Fruit fly (Drosophila melanogaster) whole organism, pupa: ENCODE measurements around the gene Sirt1.

ENCODE experiments used
- CG10348 ChIP-seq: fragments of 200-800 bp; sonication (Bioruptor generic); IDR thresholded peaks from 2 replicates; pipeline ENCODE4 v1.3.6; 2022; ENCODE audit warnings: missing biosample characterization, missing genetic modification characterization
- CG12605 ChIP-seq: fragments of 200-800 bp; sonication (Bioruptor generic); IDR thresholded peaks from 2 replicates; pipeline ENCODE4 v1.3.6; 2022; ENCODE audit warnings: missing biosample characterization, missing genetic modification characterization
- CG13204 ChIP-seq: fragments of 200-800 bp; sonication (Bioruptor generic); optimal IDR thresholded peaks from 2 replicates; lab custom pipeline; 2018; ENCODE audit warnings: missing biosample characterization, mild to moderate bottlenecking, missing genetic modification characterization, moderate library complexity
- CG14655 ChIP-seq: fragments of 200-800 bp; sonication (Bioruptor generic); optimal IDR thresholded peaks from 3 replicates; lab custom pipeline; 2017; ENCODE audit warnings: mild to moderate bottlenecking, missing biosample characterization, missing genetic modification reagents, missing genetic modification characterization
- CG15710 ChIP-seq: fragments of 200-800 bp; sonication (Bioruptor generic); optimal IDR thresholded peaks from 2 replicates; lab custom pipeline; 2018; ENCODE audit warnings: missing biosample characterization, mild to moderate bottlenecking, missing genetic modification characterization, moderate library complexity
- CG17806 ChIP-seq: fragments of 200-800 bp; sonication (Bioruptor generic); optimal IDR thresholded peaks from 2 replicates; lab custom pipeline; 2018; ENCODE audit warnings: missing biosample characterization, mild to moderate bottlenecking, missing genetic modification characterization, moderate library complexity
- CG32121 ChIP-seq: fragments of 200-800 bp; sonication (Bioruptor generic); IDR thresholded peaks from 2 replicates; pipeline ENCODE4 v1.3.6; 2022; ENCODE audit warnings: missing biosample characterization, missing genetic modification characterization
- CG34367 ChIP-seq: fragments of 200-800 bp; sonication (Bioruptor generic); optimal IDR thresholded peaks from 2 replicates; lab custom pipeline; 2018; ENCODE audit warnings: missing biosample characterization, mild to moderate bottlenecking, missing genetic modification characterization
- CG4496 ChIP-seq: fragments of 200-800 bp; sonication (Bioruptor generic); IDR thresholded peaks from 3 replicates; pipeline ENCODE4 v1.3.6; 2022; ENCODE audit warnings: missing biosample characterization, missing genetic modification characterization
- CG8159 ChIP-seq: fragments of 200-800 bp; sonication (Bioruptor generic); optimal IDR thresholded peaks from 3 replicates; lab custom pipeline; 2018; ENCODE audit warnings: missing biosample characterization, mild to moderate bottlenecking, missing genetic modification characterization, moderate library complexity
- CG8301 ChIP-seq: fragments of 200-800 bp; sonication (Bioruptor generic); optimal IDR thresholded peaks from 2 replicates; lab custom pipeline; 2018; ENCODE audit warnings: missing biosample characterization, mild to moderate bottlenecking, missing genetic modification characterization
- CG9948 ChIP-seq: fragments of 200-800 bp; sonication (Bioruptor generic); optimal IDR thresholded peaks from 2 replicates; lab custom pipeline; 2018; ENCODE audit warnings: missing biosample characterization, mild to moderate bottlenecking, missing genetic modification characterization, moderate library complexity
- D1 ChIP-seq: fragments of 200-800 bp; sonication (Bioruptor generic); optimal IDR thresholded peaks from 2 replicates; lab custom pipeline; 2018; ENCODE audit warnings: missing biosample characterization, mild to moderate bottlenecking, missing genetic modification characterization, moderate library complexity
- EcR ChIP-seq: fragments of 200-800 bp; sonication (Bioruptor generic); optimal IDR thresholded peaks from 3 replicates; lab custom pipeline; 2019; ENCODE audit warnings: missing biosample characterization, missing genetic modification characterization, mild to moderate bottlenecking, moderate library complexity, missing genetic modification reagents
- Ets98B ChIP-seq: fragments of 200-800 bp; sonication (Bioruptor generic); IDR thresholded peaks from 2 replicates; pipeline ENCODE4 v1.3.6; 2022; ENCODE audit warnings: missing biosample characterization, missing genetic modification characterization
- Pif1A ChIP-seq: fragments of 200-800 bp; sonication (Bioruptor generic); optimal IDR thresholded peaks from 3 replicates; lab custom pipeline; 2016; ENCODE audit warnings: missing biosample characterization, missing genetic modification characterization
- Pif1B ChIP-seq: fragments of 200-800 bp; sonication (Bioruptor generic); optimal IDR thresholded peaks from 3 replicates; lab custom pipeline; 2016; ENCODE audit warnings: missing biosample characterization, missing genetic modification characterization
- Snoo ChIP-seq: fragments of 200-800 bp; sonication (Bioruptor generic); optimal IDR thresholded peaks from 3 replicates; lab custom pipeline; 2017; ENCODE audit warnings: missing biosample characterization, mild to moderate bottlenecking, missing genetic modification characterization, inconsistent platforms
- fd96Ca ChIP-seq: fragments of 200-800 bp; sonication (Bioruptor generic); IDR thresholded peaks from 3 replicates; pipeline ENCODE4 v1.3.6; 2022; ENCODE audit warnings: missing biosample characterization, missing genetic modification characterization
- gl ChIP-seq: fragments of 200-800 bp; sonication (Bioruptor generic); optimal IDR thresholded peaks from 2 replicates; lab custom pipeline; 2018; ENCODE audit warnings: missing biosample characterization, mild to moderate bottlenecking, missing genetic modification characterization
- rn ChIP-seq: fragments of 200-800 bp; sonication (Bioruptor generic); IDR thresholded peaks from 2 replicates; pipeline ENCODE4 v1.3.6; 2022; ENCODE audit warnings: missing biosample characterization, missing genetic modification characterization

Gene Sirt1

DNA sequence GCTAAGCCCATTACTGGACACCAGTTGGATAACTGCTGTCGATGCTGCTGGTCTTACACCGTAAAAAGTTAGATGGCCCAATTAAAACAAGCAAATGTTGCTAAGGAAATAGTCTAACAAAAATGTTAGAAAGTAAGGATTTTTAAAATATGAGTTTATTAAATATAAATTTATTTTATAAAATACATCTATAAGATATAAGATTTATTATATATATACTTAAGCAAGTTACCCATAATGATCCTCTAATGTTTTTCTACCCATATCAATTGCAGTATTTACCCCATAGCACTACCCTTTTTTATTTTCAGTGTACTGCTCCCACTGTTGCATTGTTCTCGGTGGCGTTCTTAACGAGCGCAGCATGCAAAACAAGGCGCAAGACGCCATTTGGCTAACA is 19.1 kb upstream of the Sirt1 start:
- peak; percentile 56 for TF ChIP-seq D1 (tag; lab: Kevin White, UChicago)
- TF ChIP-seq CG10348 = no peak
- TF ChIP-seq CG32121 (GFP tag; lab: Robert Waterston, UW) = 0 out of 2 replicates have a peak, but pooled peaks have one; percentile 25
- TF ChIP-seq Snoo (tag; lab: Kevin White, UChicago) = peak; percentile 43
- no peak for TF ChIP-seq EcR (GFP tag; lab: Kevin White, UChicago)
- TF ChIP-seq CG8301 (tag; lab: Kevin White, UChicago) = peak; percentile 37
- no peak for TF ChIP-seq CG4496 (GFP tag; lab: Robert Waterston, UW)
- peak; percentile 86 for TF ChIP-seq CG9948
- TF ChIP-seq rn (GFP tag; lab: Robert Waterston, UW) = no peak
- no peak for TF ChIP-seq Pif1B (GFP tag; lab: Kevin White, UChicago)
- TF ChIP-seq CG34367 (tag; lab: Kevin White, UChicago) = peak; percentile 68
- TF ChIP-seq CG13204 = peak; percentile 41
- peak; percentile 81 for TF ChIP-seq CG17806
- no peak for TF ChIP-seq Pif1A (GFP tag; lab: Kevin White, UChicago)
- peak; percentile 75 for TF ChIP-seq CG14655 (GFP tag; lab: Kevin White, UChicago)
- TF ChIP-seq CG12605 = no peak
- no peak for TF ChIP-seq Ets98B
- TF ChIP-seq CG8159 (tag; lab: Kevin White, UChicago) = peak; percentile 89
- TF ChIP-seq fd96Ca (GFP tag; lab: Robert Waterston, UW) = no peak
- TF ChIP-seq gl (tag; lab: Kevin White, UChicago) = peak; percentile 24
- TF ChIP-seq CG15710 = peak; percentile 83
- TF ChIP-seq, all 21 proteins: peak for 12

DNA sequence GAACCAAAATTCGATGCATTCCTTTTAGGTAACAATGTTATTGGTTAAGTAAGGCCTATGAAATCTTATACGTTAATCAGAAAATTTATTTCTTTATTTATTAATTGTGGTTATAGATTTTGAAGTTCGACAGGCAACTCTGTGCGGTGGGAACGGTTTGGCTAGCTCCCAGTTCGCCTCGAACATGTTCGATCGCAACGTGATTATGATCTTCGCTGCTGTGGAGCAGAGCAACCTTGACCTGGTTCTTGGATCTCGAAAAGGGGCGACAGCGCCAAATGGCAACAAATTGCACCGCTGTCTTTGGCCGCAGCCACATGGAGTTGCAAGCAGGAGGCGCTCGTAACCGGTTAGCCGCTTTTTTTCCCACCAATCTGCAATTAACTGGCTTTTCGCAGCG is 11.1 kb upstream of the Sirt1 start:
- TF ChIP-seq EcR (GFP tag; lab: Kevin White, UChicago) (peak; percentile 45), rn (GFP tag; lab: Robert Waterston, UW) (no peak)

DNA sequence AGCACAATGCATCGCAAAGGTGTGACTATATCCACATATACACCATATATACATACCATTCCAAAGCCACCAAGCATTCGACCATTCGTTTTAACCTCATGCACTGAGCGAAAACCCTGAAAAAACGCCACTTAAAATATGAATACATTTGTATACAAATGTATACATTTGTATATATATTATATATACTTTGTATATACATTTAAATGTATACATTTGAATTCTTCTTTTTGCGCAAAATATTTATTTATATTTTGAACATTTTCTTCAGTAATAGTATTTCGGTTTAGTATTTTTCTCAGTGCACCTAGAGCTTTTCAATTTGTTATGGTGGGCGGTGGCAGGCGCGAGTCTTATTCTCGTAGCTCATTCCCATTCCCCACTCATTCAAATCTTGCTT is 9.0 kb upstream of the Sirt1 start:
- TF ChIP-seq EcR (GFP tag; lab: Kevin White, UChicago) (no peak), CG4496 (GFP tag; lab: Robert Waterston, UW) (no peak), fd96Ca (GFP tag; lab: Robert Waterston, UW) (no peak), Pif1B (GFP tag; lab: Kevin White, UChicago) (no peak), CG14655 (GFP tag; lab: Kevin White, UChicago) (peak; percentile 7), CG8159 (tag; lab: Kevin White, UChicago) (peak; percentile 17), CG12605 (no peak), Ets98B (no peak), Pif1A (GFP tag; lab: Kevin White, UChicago) (peak; percentile 53), CG32121 (GFP tag; lab: Robert Waterston, UW) (no peak), CG15710 (no peak), CG9948 (peak; percentile 50), CG17806 (peak; percentile 18), Snoo (tag; lab: Kevin White, UChicago) (no peak), CG8301 (tag; lab: Kevin White, UChicago) (no peak), rn (GFP tag; lab: Robert Waterston, UW) (no peak), CG13204 (no peak)

DNA sequence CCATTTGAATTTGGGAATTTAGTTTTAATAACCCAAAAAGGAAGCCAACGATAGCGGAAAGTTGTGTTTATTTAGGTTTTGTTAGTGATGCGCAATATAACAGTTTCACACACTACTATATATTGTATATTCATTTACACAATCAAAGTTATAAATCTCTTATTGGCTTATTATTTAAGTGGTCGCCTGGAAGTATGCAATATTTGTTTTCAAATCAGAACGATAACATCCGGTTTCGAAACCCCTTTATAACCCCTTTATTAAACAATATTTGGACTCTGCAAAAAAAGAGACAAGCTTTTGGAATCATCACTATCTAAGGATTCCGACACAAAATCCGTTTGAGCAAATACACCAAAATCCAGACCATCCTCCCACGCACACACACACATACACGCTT is 7.5 kb upstream of the Sirt1 start:
- TF ChIP-seq Pif1A (GFP tag; lab: Kevin White, UChicago) (peak; percentile 29), CG9948 (no peak), Snoo (tag; lab: Kevin White, UChicago) (peak; percentile 6), CG4496 (GFP tag; lab: Robert Waterston, UW) (peak; percentile 25; the same call in 2 of the 3 replicates), CG32121 (GFP tag; lab: Robert Waterston, UW) (no peak)

DNA sequence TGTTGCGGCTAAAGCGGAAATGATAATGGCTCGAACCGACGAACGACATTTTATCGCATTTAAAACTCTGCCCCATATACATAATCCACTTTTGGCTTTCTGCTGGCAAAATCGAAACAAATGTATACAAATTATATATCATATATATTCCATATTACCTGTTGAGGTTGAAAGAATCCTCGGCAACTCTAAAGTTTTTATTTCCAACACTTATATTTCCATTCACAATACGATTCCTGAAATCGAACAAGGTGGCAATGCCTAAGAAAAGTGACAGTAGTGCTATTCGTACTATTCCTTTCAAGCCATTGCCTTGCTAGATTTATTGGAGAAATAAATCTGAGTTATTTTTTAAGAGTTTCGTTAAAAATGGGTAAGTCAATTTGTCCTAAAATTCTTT is 6.9 kb upstream of the Sirt1 start, which contains the start of gene Pk34A:
TSS of gene Pk34A (plus strand) at position 301 of the 400 bp plus-strand sequence.
- TF ChIP-seq rn (GFP tag; lab: Robert Waterston, UW) = no peak
- TF ChIP-seq gl (tag; lab: Kevin White, UChicago) = no peak

DNA sequence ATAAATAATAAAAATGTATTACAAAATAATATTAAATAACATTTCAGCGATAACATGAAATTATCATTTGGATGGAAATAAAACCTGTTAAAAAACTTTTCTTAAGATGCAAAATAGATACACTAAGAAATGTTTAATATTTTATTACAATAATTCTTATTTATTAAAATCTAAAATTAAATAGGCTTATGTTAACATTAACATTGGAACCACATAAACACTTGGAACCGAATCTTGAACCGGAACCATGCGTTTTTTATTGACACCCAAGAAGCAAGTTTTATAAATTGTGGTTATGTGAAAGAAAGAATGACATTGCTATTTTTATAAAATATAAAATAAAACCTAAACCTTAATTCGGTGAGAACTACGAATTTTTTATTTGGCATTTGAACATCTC is 5.1 kb upstream of the Sirt1 start, which contains the start of gene kmg:
TSS of gene kmg (plus strand) at position 301 of the 400 bp plus-strand sequence.
- TF ChIP-seq CG32121 (GFP tag; lab: Robert Waterston, UW) = no peak
- TF ChIP-seq EcR (GFP tag; lab: Kevin White, UChicago) = no peak
- TF ChIP-seq CG4496 (GFP tag; lab: Robert Waterston, UW) = no peak
- no peak for TF ChIP-seq CG10348
- no peak for TF ChIP-seq Snoo (tag; lab: Kevin White, UChicago)
- no peak for TF ChIP-seq CG13204
- TF ChIP-seq CG8301 (tag; lab: Kevin White, UChicago) = no peak

DNA sequence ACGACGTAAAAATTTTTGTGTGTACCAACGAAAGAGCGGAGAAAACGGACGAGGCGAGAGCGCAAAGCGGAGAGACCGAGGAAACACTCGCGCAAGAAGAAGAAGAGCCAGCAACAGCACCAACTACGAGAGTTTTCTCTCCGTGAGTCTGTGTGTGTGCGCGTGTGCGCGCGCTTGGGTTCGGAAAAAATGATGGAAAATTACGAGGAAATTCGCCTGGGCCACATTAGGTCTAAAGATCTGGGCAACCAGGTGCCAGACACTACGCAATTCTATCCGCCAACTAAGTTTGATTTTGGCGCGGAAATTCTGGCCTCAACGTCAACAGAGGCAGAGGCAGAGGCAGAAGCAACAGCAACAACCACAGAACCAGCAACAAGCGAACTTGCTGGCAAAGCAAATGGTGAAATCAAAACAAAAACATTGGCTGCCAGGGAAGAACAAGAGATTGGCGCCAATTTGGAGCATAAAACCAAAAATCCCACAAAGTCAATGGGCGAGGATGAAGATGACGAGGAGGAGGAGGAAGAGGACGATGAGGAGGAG is 511 bp downstream of the Sirt1 start, which contains the start of gene DnaJ-H:
TSS of gene DnaJ-H (minus strand) at position 271 of the 546 bp plus-strand sequence.
- no peak for TF ChIP-seq EcR (GFP tag; lab: Kevin White, UChicago)
- TF ChIP-seq CG12605 = peak; percentile 17; the same call in 1 of the 2 replicates
- TF ChIP-seq fd96Ca (GFP tag; lab: Robert Waterston, UW) = no peak
- TF ChIP-seq Ets98B = no peak
- TF ChIP-seq D1 (tag; lab: Kevin White, UChicago) = no peak
